Worm (Caenorhabditis elegans) whole organism, L1 larva: Measurements from ENCODE around the gene C53A3.4.

Source experiments
- Y116A8C.19 ChIP-seq: sonication (generic microtip); optimal IDR thresholded peaks from 2 replicates; lab custom pipeline; 2016; ENCODE audit warnings: missing compliant biosample characterization, missing genetic modification characterization, borderline replicate concordance
- aly-2 ChIP-seq: fragments of 150-350 bp; optimal IDR thresholded peaks from 2 replicates; lab custom pipeline; 2014; ENCODE audit warnings: missing biosample characterization, missing genetic modification characterization
- elt-2 ChIP-seq: sonication (generic microtip); optimal IDR thresholded peaks from 2 replicates; lab custom pipeline; 2016; ENCODE audit warnings: missing genetic modification characterization, mild to moderate bottlenecking, inconsistent platforms, missing compliant biosample characterization, missing genetic modification reagents
- nhr-237 ChIP-seq: fragments of 150-350 bp; optimal IDR thresholded peaks from 2 replicates; lab custom pipeline; 2014; ENCODE audit warnings: missing biosample characterization, missing genetic modification characterization
- nhr-76 ChIP-seq: sonication (generic microtip); optimal IDR thresholded peaks from 2 replicates; lab custom pipeline; 2017; ENCODE audit warnings: missing biosample characterization, missing genetic modification characterization
- snpc-4 ChIP-seq: fragments of 150-350 bp; optimal IDR thresholded peaks from 2 replicates; lab custom pipeline; 2014; ENCODE audit warnings: missing biosample characterization, missing genetic modification characterization
- sptf-1 ChIP-seq: fragments of 150-350 bp; optimal IDR thresholded peaks from 2 replicates; lab custom pipeline; 2014; ENCODE audit warnings: missing biosample characterization, missing genetic modification characterization
- tbx-2 ChIP-seq: sonication (generic microtip); optimal IDR thresholded peaks from 2 replicates; lab custom pipeline; 2016; ENCODE audit warnings: missing genetic modification characterization, missing compliant biosample characterization

- no peak for TF ChIP-seq nhr-76 (tag; lab: Kevin White, UChicago)
- TF ChIP-seq snpc-4 (tag; lab: Kevin White, UChicago), result no peak
- TF ChIP-seq sptf-1 (tag; lab: Kevin White, UChicago), result no peak
- no peak for TF ChIP-seq tbx-2
- no peak for TF ChIP-seq nhr-237
- TF ChIP-seq Y116A8C.19, result no peak
- TF ChIP-seq aly-2 (tag; lab: Kevin White, UChicago), result no peak
- TF ChIP-seq elt-2 (tag; lab: Kevin White, UChicago), result no peak
Measured at ce11 chrV:5792031-5792430, 33.4 kb upstream of the C53A3.4 start, which contains the start of gene ZC250.2.
